Worm (Caenorhabditis elegans): ENCODE data around the gene srv-1.

DNA sequence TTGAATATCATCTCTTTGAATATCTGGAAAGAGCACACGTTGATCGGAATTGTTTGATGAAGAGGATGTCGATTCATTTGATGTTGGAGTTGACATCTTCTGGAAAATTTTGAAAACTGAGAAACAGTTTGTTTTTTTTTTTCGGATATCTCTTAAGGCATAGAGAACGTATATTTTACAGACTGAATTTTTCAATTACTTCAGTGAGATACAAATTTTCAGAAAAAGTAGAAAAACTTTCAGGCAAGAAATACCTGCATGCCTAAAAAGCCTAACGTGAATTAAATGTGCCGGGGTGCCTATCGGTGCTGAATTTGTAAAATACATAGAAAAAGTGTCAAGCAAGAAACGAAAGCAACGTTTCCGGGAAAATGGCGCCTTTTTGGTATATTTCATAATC is 6.5 kb downstream of the srv-1 start, which contains the start of gene zak-1:
- no peak for TF ChIP-seq cog-1 (tag; optimal IDR thresholded peaks at IDR 0.05)
- TF ChIP-seq flt-1 (GFP tag; IDR thresholded peaks at IDR 0.05), result no peak
- no peak for TF ChIP-seq tab-1 (GFP tag; IDR thresholded peaks at IDR 0.05)
- TF ChIP-seq ztf-29 (GFP tag; IDR thresholded peaks at IDR 0.05), result no peak
- no peak for TF ChIP-seq T22C8.4 (GFP tag; IDR thresholded peaks at IDR 0.05)
- no peak for TF ChIP-seq ref-1 (GFP tag; conservative IDR thresholded peaks at IDR 0.05)
- no peak for TF ChIP-seq klf-2 (GFP tag; conservative IDR thresholded peaks at IDR 0.05)
- no peak for TF ChIP-seq ztf-23 (GFP tag; IDR thresholded peaks at IDR 0.05)
- TF ChIP-seq med-1 (GFP tag; optimal IDR thresholded peaks at IDR 0.05; ENCODE audit: insufficient read depth), result no peak
